Fruit fly (Drosophila melanogaster) whole organism, embryonic: ENCODE results near the gene ham.

Experiments used
- ATbp ChIP-seq: fragments of 200-800 bp; sonication (Bioruptor generic); optimal IDR thresholded peaks from 2 replicates; lab custom pipeline; 2017; ENCODE audit warnings: missing biosample characterization, mild to moderate bottlenecking, missing genetic modification characterization, missing genetic modification reagents
- Ada2b ChIP-seq: fragments of 200-800 bp; sonication (Bioruptor generic); IDR thresholded peaks from 2 replicates; pipeline ENCODE4 v1.3.6; 2022; ENCODE audit warnings: missing biosample characterization, missing genetic modification characterization
- BEAF-32 ChIP-seq: fragments of 200-800 bp; sonication (Bioruptor generic); optimal IDR thresholded peaks from 3 replicates; lab custom pipeline; 2017; ENCODE audit warnings: missing biosample characterization, missing genetic modification characterization, mild to moderate bottlenecking, moderate library complexity, missing genetic modification reagents
- CG10321 ChIP-seq: fragments of 200-800 bp; sonication (Bioruptor generic); IDR thresholded peaks from 2 replicates; pipeline ENCODE4 v1.3.6; 2022; ENCODE audit warnings: missing biosample characterization, missing genetic modification characterization
- CG11247 ChIP-seq: fragments of 200-800 bp; sonication (Bioruptor generic); IDR thresholded peaks from 2 replicates; pipeline ENCODE4 v1.3.6; 2022; ENCODE audit warnings: missing biosample characterization, missing genetic modification characterization
- CG11560 ChIP-seq: fragments of 200-800 bp; sonication (Bioruptor generic); IDR thresholded peaks from 3 replicates; pipeline ENCODE4 v1.3.6; 2022; ENCODE audit warnings: missing biosample characterization, missing genetic modification characterization
- CG12769 ChIP-seq: fragments of 200-800 bp; sonication (Bioruptor generic); optimal IDR thresholded peaks from 2 replicates; lab custom pipeline; 2019; ENCODE audit warnings: missing biosample characterization, mild to moderate bottlenecking, missing genetic modification characterization, moderate library complexity
- CG13424 ChIP-seq: fragments of 200-800 bp; sonication (Bioruptor generic); optimal IDR thresholded peaks from 2 replicates; lab custom pipeline; 2019; ENCODE audit warnings: missing biosample characterization, mild to moderate bottlenecking, missing genetic modification characterization, moderate library complexity
- CG14667 ChIP-seq: fragments of 200-800 bp; sonication (Bioruptor generic); IDR thresholded peaks from 2 replicates; pipeline ENCODE4 v1.3.6; 2022; ENCODE audit warnings: missing biosample characterization, missing genetic modification characterization
- CG15479 ChIP-seq: fragments of 200-800 bp; sonication (Bioruptor generic); optimal IDR thresholded peaks from 3 replicates; lab custom pipeline; 2019; ENCODE audit warnings: missing biosample characterization, mild to moderate bottlenecking, missing genetic modification characterization, moderate library complexity
- CG2202 ChIP-seq: fragments of 200-800 bp; sonication (Bioruptor generic); optimal IDR thresholded peaks from 2 replicates; lab custom pipeline; 2018; ENCODE audit warnings: missing biosample characterization, mild to moderate bottlenecking, missing genetic modification characterization
- CG31388 ChIP-seq: fragments of 200-800 bp; sonication (Bioruptor generic); optimal IDR thresholded peaks from 2 replicates; lab custom pipeline; 2016; ENCODE audit warnings: missing biosample characterization, missing genetic modification characterization
- CG42726 ChIP-seq: fragments of 200-800 bp; sonication (Bioruptor generic); IDR thresholded peaks from 2 replicates; pipeline ENCODE4 v1.3.6; 2022; ENCODE audit warnings: missing biosample characterization, missing genetic modification characterization; ENCODE audit not compliant: partially characterized antibody
- CG6175 ChIP-seq: fragments of 200-800 bp; sonication (Bioruptor generic); IDR thresholded peaks from 3 replicates; pipeline ENCODE4 v1.3.6; 2022; ENCODE audit warnings: missing biosample characterization, missing genetic modification characterization
- CG7357 ChIP-seq: fragments of 200-800 bp; sonication (Bioruptor generic); IDR thresholded peaks from 3 replicates; pipeline ENCODE4 v1.3.6; 2022; ENCODE audit warnings: missing biosample characterization, missing genetic modification characterization
- CG8359 ChIP-seq: fragments of 200-800 bp; sonication (Bioruptor generic); optimal IDR thresholded peaks from 2 replicates; lab custom pipeline; 2017; ENCODE audit warnings: missing biosample characterization, mild to moderate bottlenecking, missing genetic modification characterization, borderline replicate concordance
- CHES-1-like ChIP-seq: fragments of 200-800 bp; sonication (Bioruptor generic); optimal IDR thresholded peaks from 2 replicates; lab custom pipeline; 2016; ENCODE audit warnings: missing biosample characterization, missing genetic modification characterization
- D ChIP-seq, 2 experiments: fragments of 200-800 bp in 1 of 2; fragments of >200 bp in 1 of 2; sonication (Bioruptor generic) in 1 of 2; optimal IDR thresholded peaks; 2 replicates in 1 of 2; 3 replicates in 1 of 2; lab custom pipeline; 2017; ENCODE audit warnings: mild to moderate bottlenecking in 1 of 2, missing biosample characterization in 1 of 2, missing genetic modification characterization in 1 of 2, missing genetic modification reagents in 1 of 2
- D19A ChIP-seq: fragments of 200-800 bp; optimal IDR thresholded peaks from 3 replicates; lab custom pipeline; 2019; ENCODE audit warnings: missing biosample characterization, mild to moderate bottlenecking, missing genetic modification characterization, moderate library complexity
- E2f2 ChIP-seq: fragments of 200-800 bp; sonication (Bioruptor generic); IDR thresholded peaks from 2 replicates; pipeline ENCODE4 v1.3.6; 2022; ENCODE audit warnings: missing biosample characterization, missing genetic modification characterization
- ERR ChIP-seq: fragments of 200-800 bp; sonication (Bioruptor generic); optimal IDR thresholded peaks from 2 replicates; lab custom pipeline; 2016; ENCODE audit warnings: missing biosample characterization, missing genetic modification characterization
- Fer3 ChIP-seq: fragments of 200-800 bp; sonication (Bioruptor generic); optimal IDR thresholded peaks from 2 replicates; lab custom pipeline; 2018; ENCODE audit warnings: missing biosample characterization, mild to moderate bottlenecking, missing genetic modification characterization, moderate library complexity
- Gsc ChIP-seq: fragments of 200-800 bp; sonication (Bioruptor generic); IDR thresholded peaks from 2 replicates; pipeline ENCODE4 v1.3.6; 2022; ENCODE audit warnings: missing biosample characterization, missing genetic modification characterization
- Hr51 ChIP-seq, 2 experiments: fragments of 200-800 bp; sonication (Bioruptor generic); optimal IDR thresholded peaks; 2 replicates in 1 of 2; 3 replicates in 1 of 2; lab custom pipeline; 2016 to 2018; ENCODE audit warnings: missing biosample characterization in 2 of 2, missing genetic modification characterization in 2 of 2, mild to moderate bottlenecking in 1 of 2, moderate library complexity in 1 of 2
- Hsf ChIP-seq: fragments of 200-800 bp; sonication (Bioruptor generic); optimal IDR thresholded peaks from 3 replicates; lab custom pipeline; 2016; ENCODE audit warnings: missing biosample characterization, missing genetic modification characterization
- Kr ChIP-seq: fragments of 200-800 bp; sonication (Bioruptor generic); optimal IDR thresholded peaks from 2 replicates; lab custom pipeline; 2017; ENCODE audit warnings: missing biosample characterization, mild to moderate bottlenecking, missing genetic modification characterization
- Lhr ChIP-seq: fragments of 200-800 bp; sonication (Bioruptor generic); optimal IDR thresholded peaks from 3 replicates; lab custom pipeline; 2017; ENCODE audit warnings: mild to moderate bottlenecking, missing biosample characterization, missing genetic modification reagents, missing genetic modification characterization
- Lim3 ChIP-seq: fragments of 200-800 bp; sonication (Bioruptor generic); IDR thresholded peaks from 2 replicates; pipeline ENCODE4 v1.3.6; 2022; ENCODE audit warnings: missing biosample characterization, missing genetic modification characterization
- Optix ChIP-seq: fragments of 200-800 bp; sonication (Bioruptor generic); IDR thresholded peaks from 3 replicates; pipeline ENCODE4 v1.3.6; 2022; ENCODE audit warnings: missing biosample characterization, missing genetic modification characterization
- TFAM ChIP-seq: fragments of 200-800 bp; sonication (Bioruptor generic); optimal IDR thresholded peaks from 2 replicates; lab custom pipeline; 2017; ENCODE audit warnings: missing biosample characterization, missing genetic modification characterization, inconsistent platforms
- az2 ChIP-seq: fragments of 200-800 bp; sonication (Bioruptor generic); optimal IDR thresholded peaks from 3 replicates; lab custom pipeline; 2016; ENCODE audit warnings: missing biosample characterization, missing genetic modification characterization
- ems ChIP-seq: fragments of 200-800 bp; sonication (Bioruptor generic); optimal IDR thresholded peaks from 3 replicates; lab custom pipeline; 2016; ENCODE audit warnings: missing biosample characterization, missing genetic modification characterization
- grau ChIP-seq: fragments of 200-800 bp; optimal IDR thresholded peaks from 3 replicates; lab custom pipeline; 2019; ENCODE audit warnings: missing biosample characterization, mild to moderate bottlenecking, missing genetic modification characterization, moderate library complexity
- gt ChIP-seq: fragments of 200-800 bp; sonication (Bioruptor generic); IDR thresholded peaks from 2 replicates; pipeline ENCODE4 v1.3.6; 2022; ENCODE audit warnings: missing biosample characterization, missing genetic modification characterization
- ham ChIP-seq: fragments of 200-800 bp; sonication (Bioruptor generic); IDR thresholded peaks from 2 replicates; pipeline ENCODE4 v1.3.6; 2022; ENCODE audit warnings: missing biosample characterization, missing genetic modification characterization
- inv ChIP-seq: fragments of 200-800 bp; sonication (Bioruptor generic); IDR thresholded peaks from 2 replicates; pipeline ENCODE4 v1.3.6; 2022; ENCODE audit warnings: missing biosample characterization, missing genetic modification characterization; ENCODE audit not compliant: partially characterized antibody
- kni ChIP-seq: fragments of 200-800 bp; sonication (Bioruptor generic); optimal IDR thresholded peaks from 3 replicates; lab custom pipeline; 2017; ENCODE audit warnings: mild to moderate bottlenecking, missing biosample characterization, missing genetic modification reagents, missing genetic modification characterization
- lab ChIP-seq: fragments of 200-800 bp; sonication (Bioruptor generic); optimal IDR thresholded peaks from 3 replicates; lab custom pipeline; 2017; ENCODE audit warnings: missing biosample characterization, missing genetic modification characterization, mild to moderate bottlenecking, moderate library complexity, missing genetic modification reagents
- otp ChIP-seq: fragments of 200-800 bp; sonication (Bioruptor generic); IDR thresholded peaks from 3 replicates; pipeline ENCODE4, ENCODE4 v1.3.6; 2022; ENCODE audit warnings: missing biosample characterization, missing genetic modification characterization
- peb ChIP-seq: fragments of 200-800 bp; sonication (Bioruptor generic); IDR thresholded peaks from 2 replicates; pipeline ENCODE4 v1.3.6; 2022; ENCODE audit warnings: missing biosample characterization, missing genetic modification characterization
- pfk ChIP-seq: fragments of 200-800 bp; sonication (Bioruptor generic); optimal IDR thresholded peaks from 2 replicates; lab custom pipeline; 2018; ENCODE audit warnings: missing biosample characterization, mild to moderate bottlenecking, missing genetic modification characterization, moderate library complexity
- sc ChIP-seq, 3 experiments: fragments of >200 bp in 2 of 3; fragments of 200-800 bp in 1 of 3; sonication (Bioruptor generic) in 1 of 3; optimal IDR thresholded peaks; 2 replicates in 2 of 3; 3 replicates in 1 of 3; lab custom pipeline; 2017; ENCODE audit warnings: mild to moderate bottlenecking in 1 of 3, missing biosample characterization in 1 of 3, missing genetic modification characterization in 1 of 3, missing genetic modification reagents in 1 of 3
- slp2 ChIP-seq: fragments of 200-800 bp; sonication (Bioruptor generic); optimal IDR thresholded peaks from 2 replicates; lab custom pipeline; 2016; ENCODE audit warnings: missing biosample characterization, missing genetic modification characterization
- sna ChIP-seq: fragments of 200-800 bp; sonication (Bioruptor generic); IDR thresholded peaks from 2 replicates; pipeline ENCODE4 v1.3.6; 2022; ENCODE audit warnings: missing biosample characterization, missing genetic modification characterization; ENCODE audit not compliant: partially characterized antibody
- tio ChIP-seq: fragments of 200-800 bp; sonication (Bioruptor generic); optimal IDR thresholded peaks from 2 replicates; lab custom pipeline; 2017; ENCODE audit warnings: missing biosample characterization, missing genetic modification characterization, inconsistent platforms
- tup ChIP-seq: fragments of 200-800 bp; sonication (Bioruptor generic); optimal IDR thresholded peaks from 2 replicates; lab custom pipeline; 2016; ENCODE audit warnings: missing biosample characterization, mild to moderate bottlenecking, missing genetic modification characterization, moderate library complexity
- vfl ChIP-seq: fragments of 200-800 bp; sonication (Bioruptor generic); optimal IDR thresholded peaks from 2 replicates; lab custom pipeline; 2016; ENCODE audit warnings: missing biosample characterization, missing genetic modification characterization
- wor ChIP-seq: fragments of 200-800 bp; sonication (Bioruptor generic); IDR thresholded peaks from 2 replicates; pipeline ENCODE4 v1.3.6; 2022; ENCODE audit warnings: missing biosample characterization, missing genetic modification characterization
- zen2 ChIP-seq: fragments of 200-800 bp; sonication (Bioruptor generic); IDR thresholded peaks from 3 replicates; pipeline ENCODE4 v1.3.6; 2022; ENCODE audit warnings: missing biosample characterization, missing genetic modification characterization; ENCODE audit not compliant: partially characterized antibody

ham gene

DNA sequence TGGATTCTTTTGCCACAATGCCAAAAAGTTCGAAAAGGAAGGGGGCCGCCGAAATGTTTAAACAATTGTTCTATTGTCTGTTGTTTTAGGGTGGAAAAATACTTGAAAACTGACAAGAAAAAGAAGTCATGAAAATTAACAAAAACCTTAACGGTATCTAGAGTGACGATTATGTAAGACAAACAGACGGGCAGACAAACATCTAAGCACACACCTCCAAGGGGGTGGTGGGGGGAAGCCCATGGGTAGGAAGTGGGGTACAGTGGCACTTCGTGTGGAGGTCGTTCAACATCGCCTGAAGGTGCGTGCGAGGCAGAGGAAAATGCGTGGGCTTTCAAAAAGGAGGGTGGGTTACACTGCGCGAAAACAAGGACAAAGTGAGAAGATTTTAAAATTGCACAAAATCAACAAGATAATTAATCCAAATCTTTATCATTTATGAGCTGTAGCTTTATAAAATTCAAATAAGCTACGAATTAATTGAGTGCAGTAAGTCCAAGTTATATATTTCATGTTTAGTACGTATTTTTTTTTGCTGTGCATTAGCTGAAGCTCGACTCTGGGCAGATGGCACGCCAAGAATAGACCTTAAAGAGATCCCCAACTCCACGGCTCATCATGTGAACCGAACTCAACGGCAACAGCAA lies 75.2 kb downstream of the ham start (continued):
- TF ChIP-seq CG6175 (GFP tag; lab: Robert Waterston, UW): no peak
- TF ChIP-seq D19A (tag; lab: Kevin White, UChicago): no peak
- no peak for TF ChIP-seq Optix (GFP tag; lab: Robert Waterston, UW)
- TF ChIP-seq CG31388 (GFP tag; lab: Kevin White, UChicago): no peak
- no peak for TF ChIP-seq CG8359 (GFP tag; lab: Kevin White, UChicago)
- TF ChIP-seq CG11247: no peak; the same call in 1 of the 2 replicates
- no peak for TF ChIP-seq Ada2b
- TF ChIP-seq kni (GFP tag; lab: Kevin White, UChicago): peak; percentile 36
- TF ChIP-seq BEAF-32 (GFP tag; lab: Kevin White, UChicago): no peak
- TF ChIP-seq CG42726 (GFP tag; lab: Robert Waterston, UW): no peak
- TF ChIP-seq ham (GFP tag; lab: Robert Waterston, UW): no peak
- TF ChIP-seq otp (GFP tag; lab: Robert Waterston, UW): no peak
- peak; percentile 1 for TF ChIP-seq az2 (GFP tag; lab: Kevin White, UChicago)
- TF ChIP-seq CHES-1-like (GFP tag; lab: Kevin White, UChicago): no peak
- TF ChIP-seq Hsf (GFP tag; lab: Kevin White, UChicago): no peak
- no peak for TF ChIP-seq CG12769 (tag; lab: Kevin White, UChicago)
- TF ChIP-seq Hr51 (GFP tag; optimal IDR thresholded peaks at IDR 0.05; lab: Kevin White, UChicago): no peak
- TF ChIP-seq gt: no peak
- TF ChIP-seq ATbp (GFP tag; lab: Kevin White, UChicago): peak; percentile 76
- peak; percentile 30 for TF ChIP-seq grau (tag; lab: Kevin White, UChicago)
- no peak for TF ChIP-seq CG15479 (GFP tag; lab: Kevin White, UChicago)
- no peak for TF ChIP-seq Fer3 (tag; lab: Kevin White, UChicago)
- no peak for TF ChIP-seq tup (GFP tag; lab: Kevin White, UChicago)
- no peak for TF ChIP-seq slp2
- TF ChIP-seq Lim3 (GFP tag; lab: Robert Waterston, UW): no peak
- no peak for TF ChIP-seq Kr (GFP tag; lab: Kevin White, UChicago)
- no peak for TF ChIP-seq peb
- no peak for TF ChIP-seq sna (GFP tag; lab: Robert Waterston, UW)
- TF ChIP-seq ERR (GFP tag; lab: Kevin White, UChicago): no peak
- no peak for TF ChIP-seq CG11560 (tag; lab: Robert Waterston, UW)
- TF ChIP-seq vfl (GFP tag; lab: Kevin White, UChicago): no peak
- TF ChIP-seq CG13424 (tag; lab: Kevin White, UChicago): no peak
- peak; percentile 54 for TF ChIP-seq lab (GFP tag; lab: Kevin White, UChicago)
- no peak for TF ChIP-seq sc (optimal IDR thresholded peaks at IDR 0.05; lab: Kevin White, UChicago)
- TF ChIP-seq sc (GFP tag; optimal IDR thresholded peaks at IDR 0.05; lab: Kevin White, UChicago): no peak
- TF ChIP-seq ems (GFP tag; lab: Kevin White, UChicago): no peak
- 0 out of 2 replicates have a peak, but pooled peaks have one; percentile 8 for TF ChIP-seq CG10321
- TF ChIP-seq TFAM (GFP tag; lab: Kevin White, UChicago): no peak
- no peak for TF ChIP-seq Gsc
- TF ChIP-seq tio: peak; percentile 1
- TF ChIP-seq E2f2 (GFP tag; lab: Robert Waterston, UW): 0 out of 2 replicates have a peak, but pooled peaks have one; percentile 10
- TF ChIP-seq Lhr (GFP tag; lab: Kevin White, UChicago): no peak
- no peak for TF ChIP-seq zen2 (GFP tag; lab: Robert Waterston, UW)
- TF ChIP-seq CG7357 (GFP tag; lab: Robert Waterston, UW): no peak
- no peak for TF ChIP-seq D (optimal IDR thresholded peaks at IDR 0.05; lab: Kevin White, UChicago)
- no peak for TF ChIP-seq D (GFP tag; optimal IDR thresholded peaks at IDR 0.05; lab: Kevin White, UChicago)
- peak; percentile 6 for TF ChIP-seq CG2202
- no peak for TF ChIP-seq CG14667
- no peak for TF ChIP-seq inv
- no peak for TF ChIP-seq wor (GFP tag; lab: Robert Waterston, UW)
- TF ChIP-seq pfk (GFP tag; lab: Kevin White, UChicago): no peak
